Fruit fly (Drosophila melanogaster) whole organism, prepupa: Measurements from ENCODE around the gene Kr-h2.

Experiments used
- Blimp-1 ChIP-seq: fragments of 200-800 bp; sonication (Bioruptor generic); optimal IDR thresholded peaks from 3 replicates; lab custom pipeline; 2017; ENCODE audit warnings: missing biosample characterization, missing genetic modification characterization, mild to moderate bottlenecking, moderate library complexity, missing genetic modification reagents
- CG10631 ChIP-seq: fragments of 200-800 bp; sonication (Bioruptor generic); optimal IDR thresholded peaks from 2 replicates; lab custom pipeline; 2016; ENCODE audit warnings: missing biosample characterization, missing genetic modification characterization
- CG11762 ChIP-seq: fragments of 200-800 bp; sonication (Bioruptor generic); optimal IDR thresholded peaks from 3 replicates; lab custom pipeline; 2016; ENCODE audit warnings: missing biosample characterization, missing genetic modification characterization; ENCODE audit not compliant: insufficient read depth
- CG15336 ChIP-seq: fragments of 200-800 bp; sonication (Bioruptor generic); IDR thresholded peaks from 2 replicates; pipeline ENCODE4 v1.3.6; 2022; ENCODE audit warnings: missing biosample characterization, missing genetic modification characterization
- CG1621 ChIP-seq: fragments of 200-800 bp; sonication (Bioruptor generic); optimal IDR thresholded peaks from 3 replicates; lab custom pipeline; 2018; ENCODE audit warnings: missing biosample characterization, mild to moderate bottlenecking, missing genetic modification characterization
- CG16779 ChIP-seq: fragments of 200-800 bp; sonication (Bioruptor generic); optimal IDR thresholded peaks from 3 replicates; lab custom pipeline; 2017; ENCODE audit warnings: missing biosample characterization, mild to moderate bottlenecking, missing genetic modification characterization
- CG3032 ChIP-seq: fragments of 200-800 bp; optimal IDR thresholded peaks from 2 replicates; lab custom pipeline; 2019; ENCODE audit warnings: missing biosample characterization, mild to moderate bottlenecking, missing genetic modification characterization, moderate library complexity
- CG32006 ChIP-seq: fragments of 200-800 bp; sonication (Bioruptor generic); optimal IDR thresholded peaks from 3 replicates; lab custom pipeline; 2017; ENCODE audit warnings: missing biosample characterization, mild to moderate bottlenecking, missing genetic modification characterization
- CG4318 ChIP-seq: fragments of 200-800 bp; sonication (Bioruptor generic); optimal IDR thresholded peaks from 3 replicates; lab custom pipeline; 2017; ENCODE audit warnings: missing biosample characterization, mild to moderate bottlenecking, missing genetic modification characterization
- CG6163 ChIP-seq: fragments of 200-800 bp; sonication (Bioruptor generic); IDR thresholded peaks from 3 replicates; pipeline ENCODE4 v1.3.6; 2022; ENCODE audit warnings: missing biosample characterization, missing genetic modification characterization
- CG6276 ChIP-seq: fragments of 200-800 bp; sonication (Bioruptor generic); optimal IDR thresholded peaks from 2 replicates; lab custom pipeline; 2017; ENCODE audit warnings: missing biosample characterization, mild to moderate bottlenecking, missing genetic modification characterization
- CG6792 ChIP-seq: fragments of 200-800 bp; sonication (Bioruptor generic); optimal IDR thresholded peaks from 3 replicates; lab custom pipeline; 2016; ENCODE audit warnings: missing biosample characterization, missing genetic modification characterization
- CG6854 ChIP-seq: fragments of 200-800 bp; sonication (Bioruptor generic); optimal IDR thresholded peaks from 2 replicates; lab custom pipeline; 2017; ENCODE audit warnings: missing biosample characterization, mild to moderate bottlenecking, missing genetic modification characterization
- CG7368 ChIP-seq: fragments of 200-800 bp; sonication (Bioruptor generic); optimal IDR thresholded peaks from 3 replicates; lab custom pipeline; 2016; ENCODE audit warnings: missing biosample characterization, missing genetic modification characterization
- CG8632 ChIP-seq: fragments of 200-800 bp; sonication (Bioruptor generic); optimal IDR thresholded peaks from 3 replicates; lab custom pipeline; 2016; ENCODE audit warnings: missing biosample characterization, missing genetic modification characterization
- CG9139 ChIP-seq: fragments of 200-800 bp; sonication (Bioruptor generic); optimal IDR thresholded peaks from 3 replicates; lab custom pipeline; 2017; ENCODE audit warnings: missing biosample characterization, mild to moderate bottlenecking, missing genetic modification characterization
- Eip75B ChIP-seq: fragments of 200-800 bp; sonication (Bioruptor generic); optimal IDR thresholded peaks from 3 replicates; lab custom pipeline; 2016; ENCODE audit warnings: missing biosample characterization, missing genetic modification characterization
- Eip78C ChIP-seq: fragments of 200-800 bp; sonication (Bioruptor generic); peaks from one replicate; lab custom pipeline; 2016; ENCODE audit warnings: missing biosample characterization, missing genetic modification characterization
- Eip93F ChIP-seq: fragments of 200-800 bp; sonication (Bioruptor generic); optimal IDR thresholded peaks from 2 replicates; lab custom pipeline; 2016; ENCODE audit warnings: missing biosample characterization, mild to moderate bottlenecking, missing genetic modification characterization
- Ets21C ChIP-seq: fragments of 200-800 bp; sonication (Bioruptor generic); optimal IDR thresholded peaks from 3 replicates; lab custom pipeline; 2016; ENCODE audit warnings: missing biosample characterization, missing genetic modification characterization
- Ets96B ChIP-seq: fragments of 200-800 bp; optimal IDR thresholded peaks from 2 replicates; lab custom pipeline; 2019; ENCODE audit warnings: missing biosample characterization, mild to moderate bottlenecking, missing genetic modification characterization, moderate library complexity
- Gug ChIP-seq: fragments of 200-800 bp; sonication (Bioruptor generic); IDR thresholded peaks from 2 replicates; pipeline ENCODE4 v1.3.6; 2022; ENCODE audit warnings: missing biosample characterization, missing genetic modification characterization
- Hr38 ChIP-seq: sonication (Bioruptor generic); optimal IDR thresholded peaks from 2 replicates; lab custom pipeline; 2016; ENCODE audit warnings: missing biosample characterization, missing genetic modification characterization
- Lpt ChIP-seq: fragments of 200-800 bp; sonication (Bioruptor generic); optimal IDR thresholded peaks from 3 replicates; lab custom pipeline; 2016; ENCODE audit warnings: missing biosample characterization, missing genetic modification characterization
- Met ChIP-seq: fragments of 200-800 bp; sonication (Bioruptor generic); optimal IDR thresholded peaks from 3 replicates; lab custom pipeline; 2016; ENCODE audit warnings: missing biosample characterization, missing genetic modification characterization
- Smox ChIP-seq: fragments of 200-800 bp; sonication (Bioruptor generic); optimal IDR thresholded peaks from 3 replicates; lab custom pipeline; 2016; ENCODE audit warnings: missing biosample characterization, missing genetic modification characterization
- Sox102F ChIP-seq: fragments of 200-800 bp; sonication (Bioruptor generic); optimal IDR thresholded peaks from 2 replicates; lab custom pipeline; 2016; ENCODE audit warnings: missing biosample characterization, mild to moderate bottlenecking, missing genetic modification characterization
- Sox14 ChIP-seq: fragments of 200-800 bp; sonication (Bioruptor generic); optimal IDR thresholded peaks from 3 replicates; lab custom pipeline; 2016; ENCODE audit warnings: missing biosample characterization, missing genetic modification characterization
- Sox15 ChIP-seq: fragments of 200-800 bp; sonication (Bioruptor generic); optimal IDR thresholded peaks from 3 replicates; lab custom pipeline; 2016; ENCODE audit warnings: missing biosample characterization, missing genetic modification characterization
- achi ChIP-seq: fragments of 200-800 bp; sonication (Bioruptor generic); optimal IDR thresholded peaks from 3 replicates; lab custom pipeline; 2016; ENCODE audit warnings: missing biosample characterization, missing genetic modification characterization
- cyc ChIP-seq: fragments of 200-800 bp; sonication (Bioruptor generic); optimal IDR thresholded peaks from 3 replicates; lab custom pipeline; 2016; ENCODE audit warnings: missing biosample characterization, missing genetic modification characterization
- dac ChIP-seq: fragments of 200-800 bp; sonication (Bioruptor generic); optimal IDR thresholded peaks from 2 replicates; lab custom pipeline; 2017; ENCODE audit warnings: missing biosample characterization, mild to moderate bottlenecking, missing genetic modification characterization
- dsx ChIP-seq: fragments of 200-800 bp; optimal IDR thresholded peaks from 3 replicates; lab custom pipeline; 2019; ENCODE audit warnings: missing biosample characterization, mild to moderate bottlenecking, missing genetic modification characterization, moderate library complexity; ENCODE audit not compliant: poor library complexity, severe bottlenecking
- eg ChIP-seq: fragments of 200-800 bp; sonication (Bioruptor generic); IDR thresholded peaks from 3 replicates; pipeline ENCODE4 v1.3.6; 2022; ENCODE audit warnings: missing biosample characterization, missing genetic modification characterization
- esn ChIP-seq: fragments of 200-800 bp; sonication (Bioruptor generic); optimal IDR thresholded peaks from 2 replicates; lab custom pipeline; 2016; ENCODE audit warnings: missing biosample characterization, mild to moderate bottlenecking, missing genetic modification characterization, moderate library complexity
- fd59A ChIP-seq: fragments of 200-800 bp; sonication (Bioruptor generic); optimal IDR thresholded peaks from 2 replicates; lab custom pipeline; 2017; ENCODE audit warnings: missing biosample characterization, mild to moderate bottlenecking, missing genetic modification characterization, missing genetic modification reagents
- fkh ChIP-seq: fragments of 200-800 bp; sonication (Bioruptor generic); optimal IDR thresholded peaks from 3 replicates; lab custom pipeline; 2017; ENCODE audit warnings: missing biosample characterization, mild to moderate bottlenecking, missing genetic modification characterization, moderate library complexity
- net ChIP-seq: fragments of 200-800 bp; sonication (Bioruptor generic); optimal IDR thresholded peaks from 3 replicates; lab custom pipeline; 2016; ENCODE audit warnings: missing biosample characterization, missing genetic modification characterization
- pdm3 ChIP-seq: fragments of 200-800 bp; sonication (Bioruptor generic); optimal IDR thresholded peaks from 3 replicates; lab custom pipeline; 2016; ENCODE audit warnings: missing biosample characterization, missing genetic modification characterization
- ss ChIP-seq, 2 experiments: fragments of 200-800 bp; sonication (Bioruptor generic); optimal IDR thresholded peaks; 2 replicates in 1 of 2; 3 replicates in 1 of 2; lab custom pipeline; 2017 to 2018; ENCODE audit warnings: mild to moderate bottlenecking in 2 of 2, missing biosample characterization in 2 of 2, missing genetic modification characterization in 2 of 2, moderate library complexity in 1 of 2
- svp ChIP-seq: fragments of 200-800 bp; sonication (Bioruptor generic); peaks from one replicate; lab custom pipeline; 2016; ENCODE audit warnings: missing biosample characterization, missing genetic modification characterization
- topi ChIP-seq: fragments of 200-800 bp; sonication (Bioruptor generic); optimal IDR thresholded peaks from 3 replicates; lab custom pipeline; 2016; ENCODE audit warnings: missing biosample characterization, missing genetic modification characterization
- vri ChIP-seq: fragments of 200-800 bp; sonication (Bioruptor generic); optimal IDR thresholded peaks from 3 replicates; lab custom pipeline; 2016; ENCODE audit warnings: missing biosample characterization, mild to moderate bottlenecking, missing genetic modification characterization

The Kr-h2 gene

dm6 chr2L:6078757-6079351 lies 8.1 kb downstream of the Kr-h2 start:
- TF ChIP-seq Sox14 (GFP tag; lab: Kevin White, UChicago) (peak; percentile 1), Hr38 (no peak), Gug (GFP tag; lab: Robert Waterston, UW) (peak; percentile 42), CG11762 (GFP tag; lab: Kevin White, UChicago) (no peak), CG3032 (tag; lab: Kevin White, UChicago) (no peak), esn (GFP tag; lab: Kevin White, UChicago) (peak; percentile 3), eg (no peak), dac (GFP tag; lab: Kevin White, UChicago) (no peak), Sox102F (GFP tag; lab: Kevin White, UChicago) (no peak), CG6792 (GFP tag; lab: Kevin White, UChicago) (no peak), fkh (GFP tag; lab: Kevin White, UChicago) (peak; percentile 71), Blimp-1 (GFP tag; lab: Kevin White, UChicago) (no peak), CG32006 (GFP tag; lab: Kevin White, UChicago) (no peak), Ets21C (GFP tag; lab: Kevin White, UChicago) (no peak), CG4318 (GFP tag; lab: Kevin White, UChicago) (no peak), Sox15 (GFP tag; lab: Kevin White, UChicago) (no peak), svp (GFP tag; lab: Kevin White, UChicago) (peak; percentile 85), CG1621 (tag; lab: Kevin White, UChicago) (peak; percentile 25), Smox (GFP tag; lab: Kevin White, UChicago) (no peak), CG8632 (GFP tag; lab: Kevin White, UChicago) (no peak), cyc (GFP tag; lab: Kevin White, UChicago) (no peak), fd59A (GFP tag; lab: Kevin White, UChicago) (no peak), CG10631 (GFP tag; lab: Kevin White, UChicago) (no peak), Lpt (peak; percentile 75), CG6163 (GFP tag; lab: Robert Waterston, UW) (peak; percentile 73), topi (GFP tag; lab: Kevin White, UChicago) (peak; percentile 8), CG6854 (GFP tag; lab: Kevin White, UChicago) (peak; percentile 50), net (GFP tag; lab: Kevin White, UChicago) (peak; percentile 16), CG9139 (GFP tag; lab: Kevin White, UChicago) (no peak), Met (GFP tag; lab: Kevin White, UChicago) (peak; percentile 100), Ets96B (tag; lab: Kevin White, UChicago) (no peak), CG7368 (GFP tag; lab: Kevin White, UChicago) (peak; percentile 29), dsx (peak; percentile 30), Eip75B (peak; percentile 86), pdm3 (GFP tag; lab: Kevin White, UChicago) (no peak), CG16779 (tag; lab: Kevin White, UChicago) (peak; percentile 63), ss (GFP tag; optimal IDR thresholded peaks at IDR 0.05; lab: Kevin White, UChicago) (peak; percentile 63 to 72), Eip93F (no peak), Eip78C (GFP tag; lab: Kevin White, UChicago) (peak; percentile 88), achi (GFP tag; lab: Kevin White, UChicago) (no peak), vri (GFP tag; lab: Kevin White, UChicago) (peak; percentile 29), CG6276 (GFP tag; lab: Kevin White, UChicago) (peak; percentile 21), CG15336 (GFP tag; lab: Robert Waterston, UW) (peak; percentile 38; the same call in 1 of the 2 replicates)
